Worm (Caenorhabditis elegans) whole organism, L4 larva: ENCODE data around the gene abcf-1.
A peak's percentile ranks its signal among the peaks of the same experiment; 100 is the strongest.

Experiments used
- R02D3.7 ChIP-seq: fragments of 150-350 bp; sonication (generic microtip); optimal IDR thresholded peaks from 3 replicates; lab custom pipeline; 2014; ENCODE audit warnings: missing biosample characterization, missing genetic modification characterization
- T20F7.1 ChIP-seq: fragments of 200-800 bp; sonication (Bioruptor generic); optimal IDR thresholded peaks from 2 replicates; lab custom pipeline; 2018; ENCODE audit warnings: mild to moderate bottlenecking, missing genetic modification characterization, missing compliant biosample characterization
- T26A8.4 ChIP-seq: fragments of 200-800 bp; sonication (Bioruptor generic); IDR thresholded peaks from 2 replicates; pipeline ENCODE4 v1.3.6; 2022; ENCODE audit warnings: missing genetic modification characterization, missing compliant biosample characterization
- Y105C5A.15 ChIP-seq: fragments of 200-800 bp; sonication (Bioruptor generic); IDR thresholded peaks from 2 replicates; pipeline ENCODE4 v1.3.6; 2022; ENCODE audit warnings: missing genetic modification characterization, missing compliant biosample characterization
- Y48G9A.11 ChIP-seq: fragments of 200-800 bp; sonication (Bioruptor generic); IDR thresholded peaks from 2 replicates; pipeline ENCODE4 v1.3.6; 2022; ENCODE audit warnings: missing genetic modification reagents, missing genetic modification characterization, missing compliant biosample characterization
- ZK337.2 ChIP-seq: fragments of 200-800 bp; sonication (Bioruptor generic); IDR thresholded peaks from 2 replicates; pipeline ENCODE4 v1.3.6; 2022; ENCODE audit warnings: missing genetic modification reagents, missing genetic modification characterization, missing compliant biosample characterization
- ceh-32 ChIP-seq: sonication (generic microtip); optimal IDR thresholded peaks from 2 replicates; lab custom pipeline; 2016; ENCODE audit warnings: mild to moderate bottlenecking, missing genetic modification characterization, missing compliant biosample characterization; ENCODE audit not compliant: poor library complexity
- cey-2 ChIP-seq: sonication (generic microtip); optimal IDR thresholded peaks from 3 replicates; lab custom pipeline; 2017; ENCODE audit warnings: missing genetic modification characterization, mild to moderate bottlenecking, missing compliant biosample characterization, antibody characterized with exemption, borderline replicate concordance; ENCODE audit not compliant: insufficient read depth
- daf-12 ChIP-seq: fragments of 150-350 bp; optimal IDR thresholded peaks from 2 replicates; lab custom pipeline; 2014; ENCODE audit warnings: missing biosample characterization, missing genetic modification reagents, missing genetic modification characterization
- dpl-1 ChIP-seq: fragments of 150-350 bp; optimal IDR thresholded peaks from 2 replicates; lab custom pipeline; 2014; ENCODE audit warnings: missing biosample characterization, missing genetic modification reagents, missing genetic modification characterization
- duxl-1 ChIP-seq: sonication (generic microtip); optimal IDR thresholded peaks from 2 replicates; lab custom pipeline; 2016; ENCODE audit warnings: mild to moderate bottlenecking, missing genetic modification characterization, moderate library complexity, missing compliant biosample characterization; ENCODE audit not compliant: poor library complexity
- dve-1 ChIP-seq: sonication (generic microtip); optimal IDR thresholded peaks from 2 replicates; lab custom pipeline; 2017; ENCODE audit warnings: antibody characterized with exemption, mild to moderate bottlenecking, missing genetic modification characterization, missing compliant biosample characterization; ENCODE audit not compliant: insufficient read depth
- egl-27 ChIP-seq: sonication (generic microtip); optimal IDR thresholded peaks from 3 replicates; lab custom pipeline; 2017; ENCODE audit warnings: missing biosample characterization, missing genetic modification reagents, missing genetic modification characterization
- gei-8 ChIP-seq: fragments of 200-800 bp; sonication (Bioruptor generic); optimal IDR thresholded peaks from 2 replicates; lab custom pipeline; 2018; ENCODE audit warnings: mild to moderate bottlenecking, missing genetic modification characterization, missing compliant biosample characterization
- hif-1 ChIP-seq, 2 experiments: sonication (generic microtip); optimal IDR thresholded peaks; 2 replicates each; lab custom pipeline; 2016 to 2017; ENCODE audit warnings: missing compliant biosample characterization in 2 of 2, missing genetic modification characterization in 2 of 2, missing genetic modification reagents in 2 of 2, missing genotype in 2 of 2, mild to moderate bottlenecking in 1 of 2
- hlh-11 ChIP-seq: fragments of 200-800 bp; sonication (Bioruptor generic); optimal IDR thresholded peaks from 2 replicates; lab custom pipeline; 2018; ENCODE audit warnings: mild to moderate bottlenecking, missing genetic modification characterization, missing compliant biosample characterization
- hmg-1.1 ChIP-seq: fragments of 200-800 bp; sonication (Bioruptor generic); IDR thresholded peaks from 2 replicates; pipeline ENCODE4 v1.3.6; 2022; ENCODE audit warnings: missing genetic modification reagents, missing genetic modification characterization, missing compliant biosample characterization
- jun-1 ChIP-seq: fragments of 150-350 bp; optimal IDR thresholded peaks from 2 replicates; lab custom pipeline; 2014; ENCODE audit warnings: missing biosample characterization, missing genetic modification reagents, missing genetic modification characterization
- lin-13 ChIP-seq: fragments of 150-350 bp; optimal IDR thresholded peaks from 2 replicates; lab custom pipeline; 2014; ENCODE audit warnings: missing biosample characterization, missing genetic modification reagents, missing genetic modification characterization
- lin-39 ChIP-seq: fragments of 150-350 bp; optimal IDR thresholded peaks from 2 replicates; lab custom pipeline; 2014; ENCODE audit warnings: missing biosample characterization, missing genetic modification reagents, missing genetic modification characterization
- lir-3 ChIP-seq: sonication (generic microtip); optimal IDR thresholded peaks from 2 replicates; lab custom pipeline; 2016; ENCODE audit warnings: mild to moderate bottlenecking, missing genetic modification characterization, missing compliant biosample characterization
- madf-9 ChIP-seq: fragments of 200-800 bp; sonication (Bioruptor generic); conservative IDR thresholded peaks from 2 replicates; pipeline ENCODE4 v1.3.6; 2022; ENCODE audit warnings: missing genetic modification reagents, missing genetic modification characterization, missing compliant biosample characterization
- mep-1 ChIP-seq: fragments of 150-350 bp; sonication (generic microtip); optimal IDR thresholded peaks from 3 replicates; lab custom pipeline; 2014; ENCODE audit warnings: missing biosample characterization, missing genetic modification characterization
- mxl-2 ChIP-seq: fragments of 200-800 bp; sonication (Bioruptor generic); conservative IDR thresholded peaks from 2 replicates; pipeline ENCODE4 v1.3.6; 2022; ENCODE audit warnings: missing genetic modification reagents, missing genetic modification characterization, missing compliant biosample characterization
- mxl-3 ChIP-seq: fragments of 200-800 bp; sonication (Bioruptor generic); optimal IDR thresholded peaks from 2 replicates; lab custom pipeline; 2018; ENCODE audit warnings: mild to moderate bottlenecking, missing genetic modification characterization, missing compliant biosample characterization
- nhr-111 ChIP-seq: fragments of 200-800 bp; sonication (Bioruptor generic); optimal IDR thresholded peaks from 2 replicates; lab custom pipeline; 2018; ENCODE audit warnings: mild to moderate bottlenecking, missing genetic modification characterization, missing compliant biosample characterization
- nhr-25 ChIP-seq: sonication (generic microtip); optimal IDR thresholded peaks from 2 replicates; lab custom pipeline; 2017; ENCODE audit warnings: missing genetic modification characterization, mild to moderate bottlenecking, missing compliant biosample characterization, antibody characterized with exemption, moderate library complexity, borderline replicate concordance; ENCODE audit not compliant: insufficient read depth
- pha-4 ChIP-seq, 2 experiments: fragments of 150-350 bp in 1 of 2; fragments of 200-800 bp in 1 of 2; sonication (Bioruptor generic) in 1 of 2; IDR thresholded peaks in 1 of 2; optimal IDR thresholded peaks in 1 of 2; 2 replicates each; pipeline versions ENCODE4 v1.3.6 to Lab custom; 2014 to 2022; ENCODE audit warnings: missing genetic modification characterization in 2 of 2, missing genetic modification reagents in 2 of 2, missing biosample characterization in 1 of 2, missing compliant biosample characterization in 1 of 2
- rbr-2 ChIP-seq: sonication (generic microtip); optimal IDR thresholded peaks from 2 replicates; lab custom pipeline; 2016; ENCODE audit warnings: missing genotype, missing genetic modification characterization, missing compliant biosample characterization
- saeg-2 ChIP-seq: fragments of 200-800 bp; sonication (Bioruptor generic); IDR thresholded peaks from 2 replicates; pipeline ENCODE4 v1.3.6; 2022; ENCODE audit warnings: missing genetic modification reagents, missing genetic modification characterization, missing compliant biosample characterization
- set-16 ChIP-seq: fragments of 200-800 bp; sonication (Bioruptor generic); IDR thresholded peaks from 2 replicates; pipeline ENCODE4 v1.3.6; 2022; ENCODE audit warnings: missing genetic modification reagents, missing genetic modification characterization, missing compliant biosample characterization
- spr-1 ChIP-seq: sonication (generic microtip); optimal IDR thresholded peaks from 2 replicates; lab custom pipeline; 2016; ENCODE audit warnings: mild to moderate bottlenecking, missing genetic modification characterization, missing compliant biosample characterization
- unc-62 ChIP-seq, 3 experiments: fragments of 150-350 bp in 1 of 3; sonication (generic microtip); optimal IDR thresholded peaks in 2 of 3; peaks in 1 of 3; 1 replicate in 1 of 3; 2 replicates in 2 of 3; lab custom pipeline; 2014 to 2017; ENCODE audit warnings: missing biosample characterization in 3 of 3, missing genetic modification characterization in 3 of 3, missing genetic modification reagents in 3 of 3, missing genotype in 1 of 3
- zip-11 ChIP-seq: fragments of 200-800 bp; sonication (Bioruptor generic); IDR thresholded peaks from 2 replicates; pipeline ENCODE4 v1.3.6; 2022; ENCODE audit warnings: missing genetic modification characterization, missing compliant biosample characterization

The abcf-1 gene

DNA sequence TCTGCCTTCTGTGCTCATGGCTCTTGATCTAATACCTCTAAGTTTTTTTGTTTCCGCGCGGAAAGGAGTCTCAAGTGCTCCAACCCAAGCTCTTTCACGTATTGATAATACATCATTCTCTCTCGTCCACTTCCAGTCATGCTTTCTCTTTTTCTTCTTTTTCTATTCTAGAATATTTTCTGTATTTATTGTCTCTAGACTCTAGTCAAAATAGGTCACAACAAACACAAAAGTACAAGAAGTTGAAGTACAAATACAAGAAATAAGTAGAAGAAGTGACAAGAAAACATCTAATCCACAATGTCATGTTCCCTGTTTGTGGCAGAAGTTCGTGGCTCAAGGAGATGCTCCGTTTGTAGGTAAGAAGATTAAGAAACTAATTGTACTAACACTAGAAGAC is 10.0 kb upstream of the abcf-1 start, which contains the start of gene ZC455.1:
Gene ZC455.1, plus strand, starts transcription at position 301 of the 400 bp plus-strand sequence.
- no peak for TF ChIP-seq saeg-2 (GFP tag; lab: Robert Waterston, UW)
- TF ChIP-seq ZK337.2 (GFP tag; lab: Robert Waterston, UW) = no peak
- no peak for TF ChIP-seq rbr-2 (tag; lab: Kevin White, UChicago)
- TF ChIP-seq Y105C5A.15 (GFP tag; lab: Robert Waterston, UW) = no peak
- no peak for TF ChIP-seq mxl-2 (GFP tag; lab: Robert Waterston, UW)
- TF ChIP-seq madf-9 (GFP tag; lab: Robert Waterston, UW) = no peak
- TF ChIP-seq hif-1 (tag; optimal IDR thresholded peaks at IDR 0.05; lab: Kevin White, UChicago) = no peak
- no peak for TF ChIP-seq egl-27 (tag; lab: Kevin White, UChicago)
- no peak for TF ChIP-seq pha-4 (GFP tag; IDR thresholded peaks at IDR 0.05; lab: Robert Waterston, UW)
- TF ChIP-seq pha-4 (tag; optimal IDR thresholded peaks at IDR 0.05; lab: Kevin White, UChicago) = no peak
- TF ChIP-seq dve-1 (tag; lab: Kevin White, UChicago) = no peak
- no peak for TF ChIP-seq mxl-3 (GFP tag; lab: Kevin White, UChicago)
- TF ChIP-seq T26A8.4 = no peak
- no peak for TF ChIP-seq T20F7.1 (GFP tag; lab: Kevin White, UChicago)
- TF ChIP-seq hmg-1.1 (GFP tag; lab: Robert Waterston, UW) = no peak

DNA sequence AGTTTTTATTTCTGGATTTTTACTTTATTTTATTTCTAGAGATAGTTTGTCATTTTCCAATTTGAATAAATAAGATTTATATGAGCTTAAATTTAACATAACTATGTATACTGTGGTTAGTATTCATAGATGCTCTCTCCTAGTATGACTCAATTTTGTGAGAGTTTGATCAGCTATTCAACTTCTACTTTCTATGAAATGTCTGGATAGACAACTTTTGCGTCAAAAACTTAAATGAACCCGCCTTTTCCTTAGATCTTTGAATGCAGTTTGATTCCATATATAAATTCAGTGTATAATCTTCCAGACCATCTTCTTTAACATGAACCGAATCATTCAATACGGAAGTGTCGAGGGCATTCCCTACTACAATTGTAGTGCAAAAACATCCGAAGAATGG is 5.8 kb upstream of the abcf-1 start, which contains the start of gene srt-43:
Gene srt-43, plus strand, starts transcription at position 301 of the 400 bp plus-strand sequence.
- TF ChIP-seq unc-62 (GFP tag; optimal IDR thresholded peaks at IDR 0.05 in 1 of 2; lab: Kevin White, UChicago) (peak in 1 of 2 experiments; percentile 47), unc-62 (tag; optimal IDR thresholded peaks at IDR 0.05; lab: Kevin White, UChicago) (no peak), mep-1 (tag; lab: Kevin White, UChicago) (no peak)

DNA sequence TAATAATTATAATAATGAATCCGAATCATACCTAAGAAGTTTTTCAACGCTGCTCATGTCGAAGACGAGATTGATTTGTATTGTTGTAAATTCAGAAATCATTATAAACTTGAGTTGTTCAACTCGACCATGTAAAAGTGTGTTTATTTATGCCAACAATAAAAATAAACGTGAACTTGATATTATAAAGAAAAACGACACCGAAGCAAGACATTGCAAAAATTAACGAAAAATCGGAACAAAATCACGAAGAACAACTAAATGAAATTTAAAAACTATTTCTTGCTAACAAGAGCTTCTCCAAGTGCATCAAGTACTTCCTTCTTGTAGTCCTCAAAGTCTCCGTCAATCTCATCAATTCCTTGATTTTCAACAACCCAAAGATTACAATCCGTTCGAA is 2.3 kb downstream of the abcf-1 start, which contains the start of gene F18E2.15:
Gene F18E2.15, minus strand, starts transcription at position 101 of the 400 bp plus-strand sequence.
- TF ChIP-seq Y48G9A.11 (GFP tag; lab: Robert Waterston, UW) (no peak), lin-13 (GFP tag; lab: Kevin White, UChicago) (no peak), spr-1 (no peak), jun-1 (tag; lab: Kevin White, UChicago) (no peak), nhr-111 (no peak), nhr-25 (tag; lab: Kevin White, UChicago) (no peak), duxl-1 (tag; lab: Kevin White, UChicago) (no peak), dpl-1 (no peak), mxl-2 (GFP tag; lab: Robert Waterston, UW) (no peak), hlh-11 (no peak), lin-39 (no peak), hif-1 (tag; optimal IDR thresholded peaks at IDR 0.05; lab: Kevin White, UChicago) (no peak), lir-3 (no peak), R02D3.7 (tag; lab: Kevin White, UChicago) (no peak)

DNA sequence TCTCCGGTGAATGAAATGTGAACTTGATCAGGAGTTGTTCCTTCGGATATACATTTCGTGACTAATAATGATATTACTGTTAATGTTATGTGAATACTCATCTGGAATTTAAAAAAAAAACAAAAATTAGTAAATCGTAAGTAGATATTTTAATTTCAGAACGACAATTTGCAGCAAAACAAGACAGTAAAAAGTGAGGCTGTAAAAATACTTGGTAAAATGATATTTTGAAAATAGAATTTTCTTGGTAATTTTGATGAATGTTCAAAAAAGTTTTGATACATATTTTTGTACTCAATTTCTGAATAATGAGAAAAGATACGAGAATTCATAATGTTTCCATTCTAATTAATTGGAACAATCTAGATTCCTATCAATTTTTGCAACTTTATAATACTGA is 3.5 kb downstream of the abcf-1 start, which contains the start of gene papl-1:
Gene papl-1, minus strand, starts transcription at position 101 of the 400 bp plus-strand sequence.
- no peak for TF ChIP-seq spr-1
- no peak for TF ChIP-seq zip-11 (GFP tag; lab: Robert Waterston, UW)
- TF ChIP-seq cey-2 = no peak
- no peak for TF ChIP-seq daf-12 (tag; lab: Kevin White, UChicago)
- no peak for TF ChIP-seq lin-39
- no peak for TF ChIP-seq hif-1 (tag; optimal IDR thresholded peaks at IDR 0.05; lab: Kevin White, UChicago)
- no peak for TF ChIP-seq gei-8 (GFP tag; lab: Kevin White, UChicago)
- TF ChIP-seq set-16 (GFP tag; lab: Robert Waterston, UW) = no peak
- no peak for TF ChIP-seq ceh-32 (tag; lab: Kevin White, UChicago)
